Fruit fly (Drosophila melanogaster): Measurements from ENCODE around the gene CG17568.
A peak's percentile ranks its signal among the peaks of the same experiment; 100 is the strongest.

The CG17568 gene

DNA sequence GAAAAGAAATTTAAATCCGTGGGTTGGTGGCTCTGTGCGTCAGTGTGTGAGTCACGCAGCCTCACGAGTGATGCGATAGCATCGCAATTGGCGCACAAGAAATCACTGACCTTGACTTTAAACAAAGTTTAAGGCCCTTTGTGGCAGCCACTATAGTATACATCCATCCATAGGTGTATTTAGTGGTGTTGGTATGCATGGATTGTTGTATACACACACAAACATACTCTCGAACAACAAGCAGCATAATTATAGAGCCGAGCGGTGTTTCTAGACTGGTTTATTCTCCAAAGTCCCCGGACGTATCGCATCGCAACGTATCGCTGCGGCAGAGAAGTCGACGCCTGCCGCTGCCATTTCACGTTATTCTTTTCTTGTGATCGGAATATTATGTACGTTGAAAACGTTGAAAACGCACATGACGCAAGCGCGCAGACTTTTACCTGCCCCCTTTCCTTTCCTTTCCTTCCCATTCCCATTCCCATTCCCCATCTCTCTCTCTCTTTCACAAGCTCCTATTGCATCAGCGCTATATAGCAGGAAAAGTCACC, 24.7 kb downstream of the CG17568 start (continued):
- TF ChIP-seq CG8281 (tag; optimal IDR thresholded peaks at IDR 0.05) (peak; percentile 4), Pdp1 (GFP tag; optimal IDR thresholded peaks at IDR 0.05) (peak in 1 of 2 experiments; percentile 80), BEAF-32 (GFP tag; optimal IDR thresholded peaks at IDR 0.05) (peak; percentile 36), dysf (GFP tag; IDR thresholded peaks at IDR 0.05) (no peak), ci (GFP tag; IDR thresholded peaks at IDR 0.05) (0 out of 3 replicates have a peak, but pooled peaks have one; percentile 9), crol (GFP tag; IDR thresholded peaks at IDR 0.05) (peak; percentile 66), ftz-f1 (GFP tag; optimal IDR thresholded peaks at IDR 0.05) (peak; percentile 24), ttk (GFP tag; IDR thresholded peaks at IDR 0.05) (no peak), chinmo (GFP tag; IDR thresholded peaks at IDR 0.05; ENCODE audit: partially characterized antibody) (peak; percentile 94; the same call in 3 of the 4 replicates), nom (GFP tag; optimal IDR thresholded peaks at IDR 0.05) (peak; percentile 41), tna (GFP tag; IDR thresholded peaks at IDR 0.05; ENCODE audit: partially characterized antibody) (0 out of 2 replicates have a peak, but pooled peaks have one; percentile 32), chn (GFP tag; optimal IDR thresholded peaks at IDR 0.05) (no peak), CG32532 (GFP tag; IDR thresholded peaks at IDR 0.05) (peak; percentile 28; the same call in 1 of the 2 replicates), D19A (tag; optimal IDR thresholded peaks at IDR 0.05) (peak; percentile 38), rib (GFP tag; IDR thresholded peaks at IDR 0.05) (peak; percentile 28; the same call in 1 of the 2 replicates), sd (tag; optimal IDR thresholded peaks at IDR 0.05) (peak; percentile 52), CG6175 (GFP tag; IDR thresholded peaks at IDR 0.05) (peak; percentile 47; the same call in 1 of the 3 replicates), MTF-1 (GFP tag; optimal IDR thresholded peaks at IDR 0.05; ENCODE audit: borderline replicate concordance) (no peak), toy (GFP tag; IDR thresholded peaks at IDR 0.05) (no peak), pfk (GFP tag; optimal IDR thresholded peaks at IDR 0.05) (peak; percentile 81), CG32772 (GFP tag; IDR thresholded peaks at IDR 0.05) (no peak), CG8359 (GFP tag; optimal IDR thresholded peaks at IDR 0.05; ENCODE audit: borderline replicate concordance) (no peak), kni (GFP tag; optimal IDR thresholded peaks at IDR 0.05) (peak; percentile 90), pb (GFP tag; optimal IDR thresholded peaks at IDR 0.05) (no peak), HLHmδ (GFP tag; optimal IDR thresholded peaks at IDR 0.05) (peak; percentile 11), nmo (GFP tag; optimal IDR thresholded peaks at IDR 0.05) (no peak), CG13894 (tag; optimal IDR thresholded peaks at IDR 0.05) (peak; percentile 68), en (GFP tag; optimal IDR thresholded peaks at IDR 0.05) (no peak), mld (GFP tag; IDR thresholded peaks at IDR 0.05; ENCODE audit: partially characterized antibody) (0 out of 3 replicates have a peak, but pooled peaks have one; percentile 39), CG2199 (GFP tag; IDR thresholded peaks at IDR 0.05) (peak; percentile 70; the same call in 1 of the 3 replicates), CG4360 (GFP tag; IDR thresholded peaks at IDR 0.05) (0 out of 2 replicates have a peak, but pooled peaks have one; percentile 29), eyg (GFP tag; optimal IDR thresholded peaks at IDR 0.05) (no peak), CG6791 (GFP tag; IDR thresholded peaks at IDR 0.05; ENCODE audit: partially characterized antibody) (peak; percentile 44; the same call in 1 of the 3 replicates), gsb (GFP tag; IDR thresholded peaks at IDR 0.05) (no peak), pita (GFP tag; optimal IDR thresholded peaks at IDR 0.05) (no peak)

DNA sequence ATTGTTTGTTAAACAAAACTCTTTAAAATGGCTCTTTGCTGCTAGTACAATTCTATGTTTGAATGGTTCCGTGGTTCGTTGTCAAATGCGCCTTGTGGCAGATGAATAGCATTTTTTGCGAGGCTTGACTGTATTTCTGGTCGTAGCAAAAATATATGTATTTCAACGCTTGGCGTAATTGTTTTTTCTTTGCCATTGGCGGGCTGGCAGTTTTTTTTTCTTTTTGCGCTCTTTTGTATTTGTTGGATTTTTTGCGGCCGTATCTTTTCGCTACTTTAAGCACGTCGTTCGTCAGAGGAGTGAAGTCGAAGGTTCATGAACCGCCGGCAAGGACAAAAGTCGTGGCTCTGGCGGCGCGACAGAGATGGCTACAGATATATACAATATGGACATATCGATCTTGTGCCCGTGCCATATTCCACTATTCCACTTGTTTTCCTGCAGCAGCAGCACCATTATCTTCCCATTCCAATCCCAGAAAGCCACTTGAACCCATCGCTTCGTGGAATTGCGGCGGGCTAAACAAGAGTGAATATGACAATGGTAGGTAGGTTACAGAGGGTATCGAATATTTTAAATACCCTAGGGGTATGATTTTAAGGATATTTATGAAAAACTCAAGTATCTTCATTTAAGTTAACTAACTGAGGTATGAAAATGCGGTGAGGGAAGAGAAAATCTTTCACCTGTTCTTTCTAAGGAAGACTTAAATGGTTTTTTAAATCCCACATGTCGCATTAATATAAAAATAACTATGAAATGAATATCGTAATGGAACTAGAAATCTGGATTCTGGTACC, 25.4 kb downstream of the CG17568 start:
- TF ChIP-seq CG4360 (GFP tag; IDR thresholded peaks at IDR 0.05), result 0 out of 2 replicates have a peak, but pooled peaks have one; percentile 9
- peak in 1 of 2 experiments; percentile 31 for TF ChIP-seq tll (GFP tag; optimal IDR thresholded peaks at IDR 0.05)
- peak; percentile 28 for TF ChIP-seq zen (tag; optimal IDR thresholded peaks at IDR 0.05)
- peak; percentile 99 for TF ChIP-seq nom (GFP tag; optimal IDR thresholded peaks at IDR 0.05)
- TF ChIP-seq onecut (GFP tag; IDR thresholded peaks at IDR 0.05), result peak; percentile 49; the same call in 1 of the 2 replicates
- TF ChIP-seq CG4730 (GFP tag; IDR thresholded peaks at IDR 0.05), result no peak
- TF ChIP-seq CG10321 (GFP tag; IDR thresholded peaks at IDR 0.05), result 0 out of 2 replicates have a peak, but pooled peaks have one; percentile 15
- no peak for TF ChIP-seq sisA (GFP tag; IDR thresholded peaks at IDR 0.05)
- TF ChIP-seq HLH4C (GFP tag; IDR thresholded peaks at IDR 0.05; ENCODE audit: partially characterized antibody), result no peak
- peak in 1 of 3 experiments; percentile 93 for TF ChIP-seq Stat92E (GFP tag; optimal IDR thresholded peaks at IDR 0.05)
- peak in 1 of 2 experiments; percentile 77 for TF ChIP-seq bsh (GFP tag; optimal IDR thresholded peaks at IDR 0.05)
- peak; percentile 16 for TF ChIP-seq D (optimal IDR thresholded peaks at IDR 0.05)
- no peak for TF ChIP-seq D (GFP tag; optimal IDR thresholded peaks at IDR 0.05)
- TF ChIP-seq Ets65A (GFP tag), result peak; percentile 33
